Worm (Caenorhabditis elegans) whole organism, midembryonic: ENCODE results near the gene H29C22.1.

Source experiments
- T22C8.4 ChIP-seq: fragments of 200-800 bp; sonication (Bioruptor generic); IDR thresholded peaks from 2 replicates; pipeline ENCODE4 v1.3.6; 2022; ENCODE audit warnings: missing genetic modification characterization, missing compliant biosample characterization
- cog-1 ChIP-seq: sonication (generic microtip); optimal IDR thresholded peaks from 2 replicates; lab custom pipeline; 2016; ENCODE audit warnings: missing genetic modification characterization, missing compliant biosample characterization
- flt-1 ChIP-seq: fragments of 200-800 bp; sonication (Bioruptor generic); IDR thresholded peaks from 2 replicates; pipeline ENCODE4 v1.3.6; 2022; ENCODE audit warnings: missing genetic modification characterization, missing compliant biosample characterization
- klf-2 ChIP-seq: fragments of 200-800 bp; sonication (Bioruptor generic); conservative IDR thresholded peaks from 2 replicates; pipeline ENCODE4 v1.3.6; 2022; ENCODE audit warnings: missing genetic modification reagents, missing genetic modification characterization, missing compliant biosample characterization
- med-1 ChIP-seq: sonication (generic microtip); optimal IDR thresholded peaks from 2 replicates; lab custom pipeline; 2017; ENCODE audit warnings: missing genetic modification characterization, mild to moderate bottlenecking, missing compliant biosample characterization, antibody characterized with exemption, missing genetic modification reagents; ENCODE audit not compliant: insufficient read depth
- ref-1 ChIP-seq: fragments of 200-800 bp; sonication (Bioruptor generic); conservative IDR thresholded peaks from 2 replicates; pipeline ENCODE4 v1.3.6; 2022; ENCODE audit warnings: missing genetic modification reagents, missing genetic modification characterization, missing compliant biosample characterization
- ztf-23 ChIP-seq: fragments of 200-800 bp; sonication (Bioruptor generic); IDR thresholded peaks from 2 replicates; pipeline ENCODE4 v1.3.6; 2022; ENCODE audit warnings: missing genetic modification reagents, missing genetic modification characterization, missing compliant biosample characterization
- ztf-29 ChIP-seq: fragments of 200-800 bp; sonication (Bioruptor generic); IDR thresholded peaks from 2 replicates; pipeline ENCODE4 v1.3.6; 2022; ENCODE audit warnings: missing genetic modification reagents, missing genetic modification characterization, missing compliant biosample characterization

DNA sequence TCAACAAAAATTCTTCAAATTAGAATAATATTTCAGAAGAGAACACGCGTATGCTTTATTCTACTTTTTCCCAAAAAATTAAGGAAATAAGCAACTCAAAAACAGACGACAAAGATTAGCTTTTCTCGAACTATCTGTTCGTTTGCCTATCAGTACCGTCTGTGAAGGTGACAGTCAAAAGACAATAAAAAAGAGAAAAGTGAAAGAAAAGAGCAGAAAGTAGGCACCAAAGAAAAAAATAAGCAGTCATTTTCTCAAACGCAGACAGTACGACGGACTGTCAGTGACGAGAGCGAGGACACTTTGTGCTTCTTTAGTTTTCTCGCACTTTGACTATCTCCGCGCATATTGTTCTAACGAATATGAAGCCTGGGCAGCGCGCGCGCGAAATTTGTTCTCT, 44.6 kb downstream of the H29C22.1 start:
- TF ChIP-seq ztf-23 (GFP tag; lab: Robert Waterston, UW) (no peak), ztf-29 (GFP tag; lab: Robert Waterston, UW) (no peak), flt-1 (GFP tag; lab: Robert Waterston, UW) (no peak), ref-1 (GFP tag; lab: Robert Waterston, UW) (no peak), T22C8.4 (GFP tag; lab: Robert Waterston, UW) (no peak), med-1 (GFP tag; lab: Kevin White, UChicago) (no peak), cog-1 (no peak), klf-2 (GFP tag; lab: Robert Waterston, UW) (no peak)
